Worm (Caenorhabditis elegans): ENCODE results near the gene krr-1.
A peak's percentile ranks its signal among the peaks of the same experiment; 100 is the strongest.

Gene krr-1

DNA sequence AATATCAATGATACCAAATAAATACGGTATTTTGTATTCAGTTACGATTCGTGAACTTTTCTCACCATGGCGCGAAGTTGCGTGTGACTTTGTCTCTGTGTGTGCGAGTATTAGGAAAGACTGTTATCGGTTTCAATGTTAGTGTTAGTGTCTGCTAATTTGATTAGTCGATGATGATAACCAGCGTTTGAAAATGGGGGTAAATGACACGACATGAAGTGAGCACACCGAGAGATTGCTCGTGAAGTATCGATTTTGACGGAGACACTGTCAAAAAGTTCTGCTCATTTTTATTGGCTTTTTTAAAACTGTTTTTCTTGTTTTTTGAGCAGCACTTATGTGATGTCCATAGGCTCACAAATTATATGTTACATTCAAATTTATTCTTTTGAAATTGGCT lies 32.6 kb upstream of the krr-1 start (continued):
- TF ChIP-seq bed-1 (GFP tag; IDR thresholded peaks at IDR 0.05) (no peak), nfya-2 (GFP tag; IDR thresholded peaks at IDR 0.05) (no peak), ztf-26 (tag; optimal IDR thresholded peaks at IDR 0.05) (no peak), snpc-1.3 (tag; optimal IDR thresholded peaks at IDR 0.05; ENCODE audit: insufficient read depth) (no peak), F57A8.1 (GFP tag; optimal IDR thresholded peaks at IDR 0.05) (no peak), lsy-27 (tag; optimal IDR thresholded peaks at IDR 0.05; ENCODE audit: borderline replicate concordance, insufficient read depth) (no peak), egl-18 (GFP tag; IDR thresholded peaks at IDR 0.05) (no peak), athp-1 (tag; optimal IDR thresholded peaks at IDR 0.05) (no peak), somi-1 (GFP tag; optimal IDR thresholded peaks at IDR 0.05) (peak; percentile 30), ceh-91 (GFP tag; IDR thresholded peaks at IDR 0.05) (no peak), cebp-1 (GFP tag; IDR thresholded peaks at IDR 0.05) (peak; percentile 32; the same call in 1 of the 2 replicates), cebp-1 (tag; optimal IDR thresholded peaks at IDR 0.05) (peak; percentile 65), him-1 (tag; optimal IDR thresholded peaks at IDR 0.05) (peak; percentile 76), rec-8 (tag; optimal IDR thresholded peaks at IDR 0.05) (no peak), Y95B8A.8 (GFP tag; IDR thresholded peaks at IDR 0.05) (0 out of 2 replicates have a peak, but pooled peaks have one; percentile 42), ceh-58 (GFP tag; IDR thresholded peaks at IDR 0.05) (no peak), D2030.7 (GFP tag; IDR thresholded peaks at IDR 0.05) (no peak), rpc-1 (optimal IDR thresholded peaks at IDR 0.05) (no peak), rpc-1 (tag; optimal IDR thresholded peaks at IDR 0.05) (no peak), attf-5 (GFP tag; optimal IDR thresholded peaks at IDR 0.05) (peak; percentile 41), sptf-2 (GFP tag; optimal IDR thresholded peaks at IDR 0.05) (no peak), nfya-1 (tag; optimal IDR thresholded peaks at IDR 0.05; ENCODE audit: borderline replicate concordance, insufficient read depth) (no peak), snpc-4 (GFP tag; optimal IDR thresholded peaks at IDR 0.05) (no peak), snpc-4 (tag; optimal IDR thresholded peaks at IDR 0.05) (peak in 2 of 4 experiments; percentile 6 to 46), madf-3 (GFP tag; IDR thresholded peaks at IDR 0.05) (peak; percentile 93), dpl-1 (GFP tag; optimal IDR thresholded peaks at IDR 0.05) (no peak), nhr-120 (GFP tag; IDR thresholded peaks at IDR 0.05) (no peak), B0261.1 (tag; optimal IDR thresholded peaks at IDR 0.05) (no peak), Y56A3A.18 (GFP tag; IDR thresholded peaks at IDR 0.05) (0 out of 2 replicates have a peak, but pooled peaks have one; percentile 54), lin-54 (GFP tag; optimal IDR thresholded peaks at IDR 0.05) (peak; percentile 35), efl-1 (GFP tag; optimal IDR thresholded peaks at IDR 0.05) (no peak), F10E7.11 (tag; optimal IDR thresholded peaks at IDR 0.05) (no peak), hmg-20 (GFP tag; IDR thresholded peaks at IDR 0.05) (0 out of 2 replicates have a peak, but pooled peaks have one; percentile 48), hmg-1.2 (GFP tag; IDR thresholded peaks at IDR 0.05) (0 out of 2 replicates have a peak, but pooled peaks have one; percentile 31), Y53G8AR.9 (GFP tag; conservative IDR thresholded peaks at IDR 0.05) (peak; percentile 76), B0336.3 (GFP tag; IDR thresholded peaks at IDR 0.05) (peak; percentile 88), madf-6 (GFP tag; IDR thresholded peaks at IDR 0.05) (peak; percentile 67; the same call in 1 of the 2 replicates), ztf-28 (GFP tag; IDR thresholded peaks at IDR 0.05) (no peak), lsl-1 (GFP tag; optimal IDR thresholded peaks at IDR 0.05) (peak; percentile 33), nhr-27 (tag; optimal IDR thresholded peaks at IDR 0.05) (no peak), nhr-90 (tag; optimal IDR thresholded peaks at IDR 0.05) (peak; percentile 22), lag-1 (GFP tag; IDR thresholded peaks at IDR 0.05) (no peak), Y79H2A.3 (GFP tag; conservative IDR thresholded peaks at IDR 0.05) (0 out of 2 replicates have a peak, but pooled peaks have one; percentile 20), zim-3 (tag; optimal IDR thresholded peaks at IDR 0.05) (no peak), ceh-79 (tag; optimal IDR thresholded peaks at IDR 0.05) (no peak), bed-2 (GFP tag; IDR thresholded peaks at IDR 0.05) (no peak), hlh-26 (GFP tag; conservative IDR thresholded peaks at IDR 0.05) (no peak), xnd-1 (tag; optimal IDR thresholded peaks at IDR 0.05) (peak; percentile 56), F57C9.4 (tag; optimal IDR thresholded peaks at IDR 0.05) (no peak)
